Worm (Caenorhabditis elegans) whole organism, L3 larva: ENCODE data around the gene add-2.
A peak's percentile ranks its signal among the peaks of the same experiment; 100 is the strongest.

Experiments
- R02D3.7 ChIP-seq: fragments of 150-350 bp; optimal IDR thresholded peaks from 2 replicates; lab custom pipeline; 2014; ENCODE audit warnings: missing biosample characterization, missing genetic modification characterization
- ZK546.5 ChIP-seq: sonication (generic microtip); optimal IDR thresholded peaks from 2 replicates; lab custom pipeline; 2017; ENCODE audit warnings: missing biosample characterization, missing genetic modification characterization
- ama-1 ChIP-seq: fragments of 150-350 bp; optimal IDR thresholded peaks from 2 replicates; lab custom pipeline; 2018
- ceh-28 ChIP-seq: fragments of 150-350 bp; optimal IDR thresholded peaks from 2 replicates; lab custom pipeline; 2014; ENCODE audit warnings: missing biosample characterization, missing genetic modification reagents, missing genetic modification characterization
- egl-5 ChIP-seq: fragments of 150-350 bp; optimal IDR thresholded peaks from 2 replicates; lab custom pipeline; 2017; ENCODE audit warnings: missing biosample characterization, missing genetic modification reagents, missing genetic modification characterization, inconsistent platforms
- elt-1 ChIP-seq: fragments of 150-350 bp; optimal IDR thresholded peaks from 2 replicates; lab custom pipeline; 2014; ENCODE audit warnings: missing biosample characterization, missing genetic modification characterization
- elt-2 ChIP-seq: sonication (generic microtip); optimal IDR thresholded peaks from 2 replicates; lab custom pipeline; 2016; ENCODE audit warnings: missing genetic modification reagents, mild to moderate bottlenecking, missing genetic modification characterization, missing compliant biosample characterization
- elt-3 ChIP-seq, 3 experiments: fragments of 150-350 bp in 1 of 3; sonication (generic microtip) in 2 of 3; optimal IDR thresholded peaks; 2 replicates in 2 of 3; 4 replicates in 1 of 3; lab custom pipeline; 2014 to 2017; ENCODE audit warnings: missing biosample characterization in 3 of 3, missing genetic modification characterization in 3 of 3
- eor-1 ChIP-seq, 2 experiments: fragments of 150-350 bp; optimal IDR thresholded peaks; 2 replicates each; lab custom pipeline; 2014 to 2018; ENCODE audit warnings: missing biosample characterization in 2 of 2, missing genetic modification characterization in 2 of 2
- fkh-10 ChIP-seq: sonication (generic microtip); optimal IDR thresholded peaks from 2 replicates; lab custom pipeline; 2017; ENCODE audit warnings: missing biosample characterization, missing genetic modification reagents, missing genetic modification characterization
- fos-1 ChIP-seq: fragments of 150-350 bp; optimal IDR thresholded peaks from 2 replicates; lab custom pipeline; 2014; ENCODE audit warnings: missing biosample characterization, missing genetic modification characterization
- hmg-11 ChIP-seq: sonication (generic microtip); optimal IDR thresholded peaks from 2 replicates; lab custom pipeline; 2016; ENCODE audit warnings: missing genetic modification characterization, missing compliant biosample characterization
- jun-1 ChIP-seq: fragments of 150-350 bp; optimal IDR thresholded peaks from 2 replicates; lab custom pipeline; 2014; ENCODE audit warnings: missing biosample characterization, missing genetic modification reagents, missing genetic modification characterization
- lin-15B ChIP-seq: fragments of 150-350 bp; optimal IDR thresholded peaks from 2 replicates; lab custom pipeline; 2014; ENCODE audit warnings: missing biosample characterization, missing genetic modification characterization
- lin-39 ChIP-seq: fragments of 150-350 bp; optimal IDR thresholded peaks from 2 replicates; lab custom pipeline; 2018; ENCODE audit warnings: missing biosample characterization, missing genetic modification reagents, missing genetic modification characterization
- lsy-12 ChIP-seq: sonication (generic microtip); optimal IDR thresholded peaks from 2 replicates; lab custom pipeline; 2016; ENCODE audit warnings: mild to moderate bottlenecking, missing genetic modification characterization, missing compliant biosample characterization
- mml-1 ChIP-seq: fragments of 150-350 bp; sonication (generic microtip); optimal IDR thresholded peaks from 3 replicates; lab custom pipeline; 2014; ENCODE audit warnings: missing biosample characterization, missing genetic modification characterization
- nfya-1 ChIP-seq: sonication (generic microtip); optimal IDR thresholded peaks from 2 replicates; lab custom pipeline; 2017; ENCODE audit warnings: missing genetic modification characterization, mild to moderate bottlenecking, missing compliant biosample characterization, antibody characterized with exemption, moderate library complexity; ENCODE audit not compliant: insufficient read depth
- nhr-11 ChIP-seq: fragments of 150-350 bp; optimal IDR thresholded peaks from 2 replicates; lab custom pipeline; 2014; ENCODE audit warnings: missing biosample characterization, missing genetic modification characterization
- nhr-23 ChIP-seq: fragments of 150-350 bp; optimal IDR thresholded peaks from 2 replicates; lab custom pipeline; 2014; ENCODE audit warnings: missing biosample characterization, missing genetic modification reagents, missing genetic modification characterization
- nhr-237 ChIP-seq: fragments of 150-350 bp; optimal IDR thresholded peaks from 2 replicates; lab custom pipeline; 2014; ENCODE audit warnings: missing biosample characterization, missing genetic modification characterization
- nhr-25 ChIP-seq: sonication (generic microtip); optimal IDR thresholded peaks from 2 replicates; lab custom pipeline; 2017; ENCODE audit warnings: missing biosample characterization, missing genetic modification characterization
- nhr-28 ChIP-seq: fragments of 150-350 bp; optimal IDR thresholded peaks from 2 replicates; lab custom pipeline; 2014; ENCODE audit warnings: missing biosample characterization, missing genetic modification characterization
- nhr-67 ChIP-seq: fragments of 150-350 bp; optimal IDR thresholded peaks from 2 replicates; lab custom pipeline; 2014; ENCODE audit warnings: missing biosample characterization, missing genetic modification characterization
- nhr-76 ChIP-seq: fragments of 150-350 bp; sonication (generic microtip); optimal IDR thresholded peaks from 5 replicates; lab custom pipeline; 2014; ENCODE audit warnings: missing biosample characterization, missing genetic modification characterization
- nhr-77 ChIP-seq: fragments of 150-350 bp; optimal IDR thresholded peaks from 2 replicates; lab custom pipeline; 2014; ENCODE audit warnings: missing biosample characterization, missing genetic modification characterization
- pha-4 ChIP-seq: fragments of 150-350 bp; optimal IDR thresholded peaks from 2 replicates; lab custom pipeline; 2014; ENCODE audit warnings: missing biosample characterization, missing genetic modification reagents, missing genetic modification characterization
- pqm-1 ChIP-seq: fragments of 150-350 bp; optimal IDR thresholded peaks from 2 replicates; lab custom pipeline; 2017; ENCODE audit warnings: missing biosample characterization, missing genetic modification characterization, inconsistent platforms
- sea-2 ChIP-seq: fragments of 150-350 bp; sonication (generic microtip); optimal IDR thresholded peaks from 4 replicates; lab custom pipeline; 2014; ENCODE audit warnings: missing biosample characterization, missing genetic modification reagents, missing genetic modification characterization
- skn-1 ChIP-seq: fragments of 150-350 bp; optimal IDR thresholded peaks from 2 replicates; lab custom pipeline; 2014; ENCODE audit warnings: missing biosample characterization, missing genetic modification characterization
- snpc-4 ChIP-seq: fragments of 150-350 bp; optimal IDR thresholded peaks from 2 replicates; lab custom pipeline; 2014; ENCODE audit warnings: missing biosample characterization, missing genetic modification characterization
- tbx-2 ChIP-seq: sonication (generic microtip); optimal IDR thresholded peaks from 2 replicates; lab custom pipeline; 2016; ENCODE audit warnings: mild to moderate bottlenecking, missing genetic modification characterization, missing compliant biosample characterization
- unc-39 ChIP-seq: sonication (generic microtip); optimal IDR thresholded peaks from 4 replicates; lab custom pipeline; 2017; ENCODE audit warnings: missing biosample characterization, missing genetic modification characterization
- unc-62 ChIP-seq: fragments of 150-350 bp; sonication (generic microtip); optimal IDR thresholded peaks from 4 replicates; lab custom pipeline; 2014; ENCODE audit warnings: missing biosample characterization, missing genetic modification reagents, missing genetic modification characterization
- zag-1 ChIP-seq: fragments of 150-350 bp; optimal IDR thresholded peaks from 2 replicates; lab custom pipeline; 2014; ENCODE audit warnings: missing biosample characterization, missing genetic modification characterization
- ztf-4 ChIP-seq: fragments of 150-350 bp; optimal IDR thresholded peaks from 2 replicates; lab custom pipeline; 2014; ENCODE audit warnings: missing biosample characterization, missing genetic modification characterization

add-2 gene

ce11 chrV:11997403-11997802 is 15.8 kb downstream of the add-2 start:
- TF ChIP-seq fos-1 (tag; lab: Kevin White, UChicago) (no peak), elt-2 (no peak), zag-1 (tag; lab: Kevin White, UChicago) (no peak), ceh-28 (tag; lab: Kevin White, UChicago) (no peak), sea-2 (no peak), eor-1 (tag; optimal IDR thresholded peaks at IDR 0.05; lab: Kevin White, UChicago) (no peak), unc-62 (GFP tag; lab: Kevin White, UChicago) (no peak), skn-1 (no peak), ztf-4 (tag; lab: Kevin White, UChicago) (no peak), unc-39 (tag; lab: Kevin White, UChicago) (no peak), tbx-2 (tag; lab: Kevin White, UChicago) (no peak), pqm-1 (tag; lab: Kevin White, UChicago) (no peak), lin-39 (no peak), nhr-28 (tag; lab: Kevin White, UChicago) (no peak), nhr-11 (tag; lab: Kevin White, UChicago) (no peak), nhr-237 (no peak)

ce11 chrV:11995862-11996261 is 17.3 kb downstream of the add-2 start, which contains the start of gene C52E4.12:
C52E4.12 (plus strand) TSS chrV:11996162.
- TF ChIP-seq egl-5 (no peak), elt-1 (tag; lab: Kevin White, UChicago) (no peak)
- TF ChIP-seq, all 47 proteins: peak for 0

ce11 chrV:11993706-11994345 is 19.4 kb downstream of the add-2 start, which contains the start of the genes cyl-1 and C52E4.7:
cyl-1 (minus strand) TSS chrV:11993723.
C52E4.7 (plus strand) TSS chrV:11994295.
- TF ChIP-seq pha-4 (tag; lab: Kevin White, UChicago) (peak; percentile 77), ZK546.5 (tag; lab: Kevin White, UChicago) (no peak), unc-39 (tag; lab: Kevin White, UChicago) (no peak), ceh-28 (tag; lab: Kevin White, UChicago) (no peak), nfya-1 (tag; lab: Kevin White, UChicago) (peak; percentile 77), R02D3.7 (no peak), zag-1 (tag; lab: Kevin White, UChicago) (no peak), nhr-67 (tag; lab: Kevin White, UChicago) (no peak), lsy-12 (tag; lab: Kevin White, UChicago) (no peak), mml-1 (tag; lab: Kevin White, UChicago) (no peak), tbx-2 (tag; lab: Kevin White, UChicago) (no peak), nhr-77 (tag; lab: Kevin White, UChicago) (no peak), nhr-11 (tag; lab: Kevin White, UChicago) (no peak), elt-2 (peak; percentile 37), snpc-4 (tag; lab: Kevin White, UChicago) (peak; percentile 73), nhr-23 (tag; lab: Kevin White, UChicago) (peak; percentile 47), jun-1 (tag; lab: Kevin White, UChicago) (no peak), lin-15B (tag; lab: Kevin White, UChicago) (peak; percentile 67), nhr-237 (no peak), sea-2 (no peak), nhr-25 (no peak), elt-3 (tag; optimal IDR thresholded peaks at IDR 0.05; lab: Kevin White, UChicago) (no peak), nhr-76 (tag; lab: Kevin White, UChicago) (no peak), pqm-1 (tag; lab: Kevin White, UChicago) (peak; percentile 36), lin-39 (no peak), hmg-11 (tag; lab: Kevin White, UChicago) (peak; percentile 46)

ce11 chrV:11990511-11991127 is 22.6 kb downstream of the add-2 start:
- TF ChIP-seq fkh-10 (GFP tag; lab: Kevin White, UChicago) (peak; percentile 91), ama-1 (lab: Kevin White, UChicago) (peak; percentile 7), nhr-11 (tag; lab: Kevin White, UChicago) (no peak), pha-4 (tag; lab: Kevin White, UChicago) (peak; percentile 16), mml-1 (tag; lab: Kevin White, UChicago) (no peak)
- TF ChIP-seq, all 47 proteins: peak for 3
